Worm (Caenorhabditis elegans): ENCODE measurements around the gene dnj-16.

dnj-16 gene

ce11 chrIII:4193659-4194103 is 2.7 kb downstream of the dnj-16 start, which contains the start of gene xbp-1 (continued):
- TF ChIP-seq nhr-19 (GFP tag; conservative IDR thresholded peaks at IDR 0.05) = peak; percentile 67
- TF ChIP-seq nhr-28 (tag; optimal IDR thresholded peaks at IDR 0.05) = no peak
- no peak for TF ChIP-seq C04F5.9 (tag; optimal IDR thresholded peaks at IDR 0.05)
- TF ChIP-seq mab-9 (GFP tag; IDR thresholded peaks at IDR 0.05) = no peak
- peak; percentile 49 for TF ChIP-seq sup-37 (GFP tag; optimal IDR thresholded peaks at IDR 0.05)
- TF ChIP-seq fkh-4 (tag; optimal IDR thresholded peaks at IDR 0.05; ENCODE audit: borderline replicate concordance) = no peak
- TF ChIP-seq snu-23 (GFP tag; optimal IDR thresholded peaks at IDR 0.05) = peak; percentile 93
- no peak for TF ChIP-seq sox-4 (tag; optimal IDR thresholded peaks at IDR 0.05)
- TF ChIP-seq nhr-20 (tag; optimal IDR thresholded peaks at IDR 0.05) = peak; percentile 84
- peak; percentile 54 for TF ChIP-seq dsc-1 (tag; optimal IDR thresholded peaks at IDR 0.05)
- TF ChIP-seq lin-14 (GFP tag; optimal IDR thresholded peaks at IDR 0.05) = peak; percentile 97
- TF ChIP-seq aly-2 (tag; optimal IDR thresholded peaks at IDR 0.05) = peak; percentile 45
- TF ChIP-seq nhr-84 (tag; optimal IDR thresholded peaks at IDR 0.05) = no peak
- no peak for TF ChIP-seq xbp-1 (tag; optimal IDR thresholded peaks at IDR 0.05)
- TF ChIP-seq jun-1 (tag; optimal IDR thresholded peaks at IDR 0.05) = peak; percentile 94
- TF ChIP-seq nhr-77 (tag; optimal IDR thresholded peaks at IDR 0.05) = peak; percentile 84
- no peak for TF ChIP-seq Y116A8C.19 (tag; optimal IDR thresholded peaks at IDR 0.05; ENCODE audit: borderline replicate concordance)
- peak; percentile 79 for TF ChIP-seq pqm-1 (tag; optimal IDR thresholded peaks at IDR 0.05)
- TF ChIP-seq tbx-2 (tag; optimal IDR thresholded peaks at IDR 0.05) = peak; percentile 86
- peak in 4 of 6 experiments; percentile 25 to 75 (median 64) for TF ChIP-seq elt-3 (tag; optimal IDR thresholded peaks at IDR 0.05)
- TF ChIP-seq ztf-4 (tag; optimal IDR thresholded peaks at IDR 0.05) = peak; percentile 66
- TF ChIP-seq mdl-1 (tag; optimal IDR thresholded peaks at IDR 0.05) = peak in 1 of 2 experiments; percentile 92
- peak; percentile 45 for TF ChIP-seq irx-1 (tag; optimal IDR thresholded peaks at IDR 0.05)
- no peak for TF ChIP-seq grh-1 (GFP tag; IDR thresholded peaks at IDR 0.05)
- peak; percentile 88 for TF ChIP-seq hpl-2 (GFP tag; optimal IDR thresholded peaks at IDR 0.05)
- no peak for TF ChIP-seq unc-130 (tag; optimal IDR thresholded peaks at IDR 0.05)
- TF ChIP-seq fkh-10 (GFP tag; optimal IDR thresholded peaks at IDR 0.05) = peak; percentile 90
- 0 out of 2 replicates have a peak, but pooled peaks have one; percentile 31 for TF ChIP-seq unc-98 (GFP tag; IDR thresholded peaks at IDR 0.05)
- TF ChIP-seq ceh-8 (GFP tag; optimal IDR thresholded peaks at IDR 0.05) = peak; percentile 30
- no peak for TF ChIP-seq ceh-90 (tag; optimal IDR thresholded peaks at IDR 0.05)
- peak; percentile 68 for TF ChIP-seq lin-15B (tag; optimal IDR thresholded peaks at IDR 0.05)
- no peak for TF ChIP-seq zag-1 (tag; optimal IDR thresholded peaks at IDR 0.05)
- no peak for TF ChIP-seq efl-3 (GFP tag; optimal IDR thresholded peaks at IDR 0.05)
- TF ChIP-seq unc-62 (GFP tag; optimal IDR thresholded peaks at IDR 0.05) = peak; percentile 4
- no peak for TF ChIP-seq aha-1 (tag; optimal IDR thresholded peaks at IDR 0.05)
- TF ChIP-seq lsy-2 (tag; optimal IDR thresholded peaks at IDR 0.05) = peak; percentile 80 to 93
- TF ChIP-seq C34B4.2 (tag; optimal IDR thresholded peaks at IDR 0.05) = no peak
- peak; percentile 85 for TF ChIP-seq pax-3 (tag; optimal IDR thresholded peaks at IDR 0.05)
- no peak for TF ChIP-seq nhr-12 (tag; optimal IDR thresholded peaks at IDR 0.05)

- TF ChIP-seq snu-23 (GFP tag; optimal IDR thresholded peaks at IDR 0.05) (no peak), F16B12.6 (tag; optimal IDR thresholded peaks at IDR 0.05) (no peak), unc-62 (GFP tag; optimal IDR thresholded peaks at IDR 0.05) (no peak), dpl-1 (GFP tag; optimal IDR thresholded peaks at IDR 0.05) (no peak), nhr-85 (tag) (peak; percentile 72), xbp-1 (tag; optimal IDR thresholded peaks at IDR 0.05) (no peak), ztf-4 (tag; optimal IDR thresholded peaks at IDR 0.05) (peak; percentile 34), skn-1 (tag; optimal IDR thresholded peaks at IDR 0.05) (no peak), lin-35 (GFP tag; optimal IDR thresholded peaks at IDR 0.05) (no peak), rnt-1 (tag; optimal IDR thresholded peaks at IDR 0.05) (peak; percentile 14), mab-9 (GFP tag; IDR thresholded peaks at IDR 0.05) (0 out of 2 replicates have a peak, but pooled peaks have one; percentile 1)
These were observed 3.6 kb downstream of the dnj-16 start for ce11 chrIII:4194349-4195110.
